Fruit fly (Drosophila melanogaster) ovary, adult (tissue): ENCODE results near the gene rtet.
A peak's percentile ranks its signal among the peaks of the same experiment; 100 is the strongest.

ENCODE experiments used
- CG17801 ChIP-seq: fragments of 200-800 bp; optimal IDR thresholded peaks from 2 replicates; lab custom pipeline; 2019; ENCODE audit warnings: missing biosample characterization, mild to moderate bottlenecking, missing genetic modification characterization, moderate library complexity; ENCODE audit not compliant: partially characterized antibody

Gene rtet

dm6 chr3R:21097631-21098117 is 10.6 kb upstream of the rtet start, which contains the start of gene RhoGAP93B:
Gene RhoGAP93B, minus strand, starts transcription at chr3R:21097827.
- peak; percentile 95 for TF ChIP-seq CG17801 (GFP tag; lab: Kevin White, UChicago)

dm6 chr3R:21101453-21102214 is 6.6 kb upstream of the rtet start, which contains the start of the genes CG7044 and Tbc1d22:
Gene CG7044, minus strand, starts transcription at chr3R:21101718.
Gene Tbc1d22, plus strand, starts transcription at chr3R:21102199.
- peak; percentile 15 for TF ChIP-seq CG17801 (GFP tag; lab: Kevin White, UChicago)

dm6 chr3R:21102477-21102876 is 5.8 kb upstream of the rtet start:
- no peak for TF ChIP-seq CG17801 (GFP tag; lab: Kevin White, UChicago)

- no peak for TF ChIP-seq CG17801 (GFP tag; lab: Kevin White, UChicago)
These were observed 1.5 kb downstream of the rtet start for dm6 chr3R:21109712-21110111.

- peak; percentile 76 for TF ChIP-seq CG17801 (GFP tag; lab: Kevin White, UChicago)
These were observed 2.8 kb downstream of the rtet start, which contains the start of gene Rab11 for dm6 chr3R:21111046-21111480. Gene Rab11, plus strand, starts transcription at chr3R:21111408.

dm6 chr3R:21111964-21112740 is 3.9 kb downstream of the rtet start:
- TF ChIP-seq CG17801 (GFP tag; lab: Kevin White, UChicago): peak; percentile 45

dm6 chr3R:21112742-21113465 is 4.7 kb downstream of the rtet start:
- peak; percentile 71 for TF ChIP-seq CG17801 (GFP tag; lab: Kevin White, UChicago)

dm6 chr3R:21116057-21116456 is 7.8 kb downstream of the rtet start, which contains the start of gene ppan:
Gene ppan, plus strand, starts transcription at chr3R:21116254.
- TF ChIP-seq CG17801 (GFP tag; lab: Kevin White, UChicago): no peak

- TF ChIP-seq CG17801 (GFP tag; lab: Kevin White, UChicago): peak; percentile 40
These were observed 10.5 kb downstream of the rtet start, which contains the start of gene Bdbt for dm6 chr3R:21118784-21119183. Gene Bdbt, minus strand, starts transcription at chr3R:21118856.

- TF ChIP-seq CG17801 (GFP tag; lab: Kevin White, UChicago): no peak
These were observed 16.0 kb downstream of the rtet start for dm6 chr3R:21124225-21124624.

dm6 chr3R:21126673-21127284 is 18.5 kb downstream of the rtet start:
- TF ChIP-seq CG17801 (GFP tag; lab: Kevin White, UChicago): no peak

- peak; percentile 60 for TF ChIP-seq CG17801 (GFP tag; lab: Kevin White, UChicago)
These were observed 19.2 kb downstream of the rtet start, which contains the start of the genes slmb and CG5793 for dm6 chr3R:21127352-21127985. Gene slmb, minus strand, starts transcription at chr3R:21127485. Gene CG5793, plus strand, starts transcription at chr3R:21127573.

dm6 chr3R:21129617-21130016 is 21.4 kb downstream of the rtet start, which contains the start of gene Obp93a:
Gene Obp93a, minus strand, starts transcription at chr3R:21129717.
- no peak for TF ChIP-seq CG17801 (GFP tag; lab: Kevin White, UChicago)
